Fruit fly (Drosophila melanogaster) whole organism, wandering third instar larva: Measurements from ENCODE around the gene Hrs.

Source experiments
- Abd-B ChIP-seq: fragments of >200 bp; optimal IDR thresholded peaks from 2 replicates; lab custom pipeline; 2017; ENCODE audit warnings: missing biosample characterization, missing genetic modification characterization
- CG32264 ChIP-seq: fragments of 200-800 bp; sonication (Bioruptor generic); optimal IDR thresholded peaks from 2 replicates; lab custom pipeline; 2016; ENCODE audit warnings: missing biosample characterization, missing genetic modification characterization
- CG9705 ChIP-seq: fragments of 200-800 bp; sonication (Bioruptor generic); optimal IDR thresholded peaks from 2 replicates; lab custom pipeline; 2018; ENCODE audit warnings: missing biosample characterization, mild to moderate bottlenecking, missing genetic modification characterization
- CrebA ChIP-seq: fragments of 200-800 bp; sonication (Bioruptor generic); optimal IDR thresholded peaks from 2 replicates; lab custom pipeline; 2016; ENCODE audit warnings: missing biosample characterization, mild to moderate bottlenecking, missing genetic modification characterization, borderline replicate concordance
- Dfd ChIP-seq: fragments of >200 bp; optimal IDR thresholded peaks from 2 replicates; lab custom pipeline; 2017; ENCODE audit warnings: missing biosample characterization, missing genetic modification characterization
- Dif ChIP-seq: fragments of 200-275, 200-300 bp; sonication (Bioruptor generic); optimal IDR thresholded peaks from 2 replicates; lab custom pipeline; 2018; ENCODE audit warnings: missing biosample characterization, missing genetic modification characterization; ENCODE audit not compliant: partially characterized antibody
- GATAd ChIP-seq: sonication (Bioruptor generic); optimal IDR thresholded peaks from 2 replicates; lab custom pipeline; 2016; ENCODE audit warnings: missing biosample characterization, missing genetic modification characterization
- HLH106 ChIP-seq: fragments of 200-800 bp; optimal IDR thresholded peaks from 3 replicates; lab custom pipeline; 2019; ENCODE audit warnings: missing biosample characterization, mild to moderate bottlenecking, missing genetic modification characterization, moderate library complexity
- Hnf4 ChIP-seq: fragments of 200-800 bp; sonication (Bioruptor generic); optimal IDR thresholded peaks from 2 replicates; lab custom pipeline; 2016; ENCODE audit warnings: missing biosample characterization, mild to moderate bottlenecking, missing genetic modification characterization
- Hr78 ChIP-seq: fragments of >200 bp; optimal IDR thresholded peaks from 2 replicates; lab custom pipeline; 2017; ENCODE audit warnings: missing biosample characterization, missing genetic modification characterization
- Hr83 ChIP-seq: fragments of 200-300 bp; sonication (Bioruptor generic); optimal IDR thresholded peaks from 2 replicates; lab custom pipeline; 2016; ENCODE audit warnings: missing biosample characterization, mild to moderate bottlenecking, missing genetic modification characterization, moderate library complexity; ENCODE audit not compliant: poor library complexity, severe bottlenecking
- Jra ChIP-seq: sonication (Bioruptor generic); optimal IDR thresholded peaks from 2 replicates; lab custom pipeline; 2016; ENCODE audit warnings: missing biosample characterization, missing genetic modification characterization
- Mio ChIP-seq: sonication (Bioruptor generic); optimal IDR thresholded peaks from 2 replicates; lab custom pipeline; 2016; ENCODE audit warnings: missing biosample characterization, missing genetic modification characterization
- Myc ChIP-seq: fragments of >200 bp; optimal IDR thresholded peaks from 2 replicates; lab custom pipeline; 2017
- OdsH ChIP-seq: fragments of 200-800 bp; sonication (Bioruptor generic); optimal IDR thresholded peaks from 2 replicates; lab custom pipeline; 2016; ENCODE audit warnings: missing biosample characterization, mild to moderate bottlenecking, missing genetic modification characterization
- Rel ChIP-seq, 2 experiments: fragments of 200-800 bp; sonication (Bioruptor generic) in 1 of 2; optimal IDR thresholded peaks; 2 replicates in 1 of 2; 3 replicates in 1 of 2; lab custom pipeline; 2016 to 2019; ENCODE audit warnings: mild to moderate bottlenecking in 2 of 2, missing biosample characterization in 2 of 2, missing genetic modification characterization in 2 of 2, moderate library complexity in 1 of 2
- Sp1 ChIP-seq: fragments of 200-800 bp; sonication (Bioruptor generic); optimal IDR thresholded peaks from 3 replicates; lab custom pipeline; 2019; ENCODE audit warnings: missing biosample characterization, mild to moderate bottlenecking, missing genetic modification characterization, moderate library complexity
- Vsx2 ChIP-seq: fragments of 200-300, 225-300 bp; sonication (Bioruptor generic); optimal IDR thresholded peaks from 2 replicates; lab custom pipeline; 2018; ENCODE audit warnings: missing biosample characterization, missing genetic modification characterization; ENCODE audit not compliant: partially characterized antibody
- br ChIP-seq: fragments of 200-800 bp; sonication (Bioruptor generic); optimal IDR thresholded peaks from 2 replicates; lab custom pipeline; 2016; ENCODE audit warnings: missing biosample characterization, missing genetic modification characterization
- brk ChIP-seq: fragments of 200-800 bp; sonication (Bioruptor generic); optimal IDR thresholded peaks from 2 replicates; lab custom pipeline; 2016; ENCODE audit warnings: missing biosample characterization, mild to moderate bottlenecking, missing genetic modification characterization
- dl ChIP-seq, 2 experiments: fragments of 175-275, 200-275 bp in 1 of 2; fragments of 200-275 bp in 1 of 2; sonication (Bioruptor generic); optimal IDR thresholded peaks; lab custom pipeline; 2018; ENCODE audit warnings: mild to moderate bottlenecking in 2 of 2, missing biosample characterization in 2 of 2, missing genetic modification characterization in 2 of 2, moderate library complexity in 2 of 2; ENCODE audit not compliant: partially characterized antibody in 2 of 2, insufficient read depth in 1 of 2
- dmrt93B ChIP-seq: fragments of 200-800 bp; sonication (Bioruptor generic); optimal IDR thresholded peaks from 2 replicates; lab custom pipeline; 2018; ENCODE audit warnings: missing biosample characterization, mild to moderate bottlenecking, missing genetic modification characterization
- ey ChIP-seq: fragments of 200-800 bp; sonication (Bioruptor generic); optimal IDR thresholded peaks from 2 replicates; lab custom pipeline; 2016; ENCODE audit warnings: missing biosample characterization, missing genetic modification characterization
- foxo ChIP-seq, 2 experiments: fragments of 200-800 bp; sonication (Bioruptor generic); optimal IDR thresholded peaks; 2 replicates in 1 of 2; 3 replicates in 1 of 2; lab custom pipeline; 2016 to 2017; ENCODE audit warnings: missing biosample characterization in 2 of 2, missing genetic modification characterization in 2 of 2
- h ChIP-seq: fragments of 200-800 bp; sonication (Bioruptor generic); optimal IDR thresholded peaks from 3 replicates; lab custom pipeline; 2016; ENCODE audit warnings: missing biosample characterization, mild to moderate bottlenecking, missing genetic modification characterization
- jim ChIP-seq: fragments of 175-275, 200-325 bp; sonication (Bioruptor generic); optimal IDR thresholded peaks from 2 replicates; lab custom pipeline; 2016; ENCODE audit warnings: missing biosample characterization, mild to moderate bottlenecking, missing genetic modification characterization
- lola ChIP-seq: fragments of >200 bp; optimal IDR thresholded peaks from 2 replicates; lab custom pipeline; 2017; ENCODE audit warnings: missing biosample characterization, missing genetic modification characterization
- pan ChIP-seq: fragments of >200 bp; optimal IDR thresholded peaks from 2 replicates; lab custom pipeline; 2017
- psq ChIP-seq: fragments of 200-800 bp; sonication (Bioruptor generic); optimal IDR thresholded peaks from 3 replicates; lab custom pipeline; 2017; ENCODE audit warnings: missing biosample characterization, mild to moderate bottlenecking, missing genetic modification characterization, moderate library complexity
- rgr ChIP-seq: fragments of 200-800 bp; sonication (Bioruptor generic); optimal IDR thresholded peaks from 3 replicates; lab custom pipeline; 2016; ENCODE audit warnings: missing biosample characterization, mild to moderate bottlenecking, missing genetic modification characterization
- sage ChIP-seq: fragments of 200-800 bp; sonication (Bioruptor generic); optimal IDR thresholded peaks from 2 replicates; lab custom pipeline; 2016; ENCODE audit warnings: missing biosample characterization, mild to moderate bottlenecking, missing genetic modification characterization
- sv ChIP-seq: fragments of 200-800 bp; sonication (Bioruptor generic); optimal IDR thresholded peaks from 3 replicates; lab custom pipeline; 2016; ENCODE audit warnings: missing biosample characterization, missing genetic modification characterization
- tai ChIP-seq: sonication (Bioruptor generic); optimal IDR thresholded peaks from 2 replicates; lab custom pipeline; 2016; ENCODE audit warnings: missing biosample characterization, missing genetic modification characterization
- usp ChIP-seq: fragments of >200 bp; optimal IDR thresholded peaks from 2 replicates; lab custom pipeline; 2017; ENCODE audit warnings: missing biosample characterization, missing genetic modification characterization
- woc ChIP-seq: sonication (Bioruptor generic); optimal IDR thresholded peaks from 2 replicates; lab custom pipeline; 2016; ENCODE audit warnings: missing biosample characterization, mild to moderate bottlenecking, missing genetic modification characterization

Gene Hrs

dm6 chr2L:2767627-2768026 is 27.8 kb downstream of the Hrs start, which contains the start of the genes Taf10b and Taf10:
Gene Taf10b, minus strand, starts transcription at chr2L:2767845.
Gene Taf10, plus strand, starts transcription at chr2L:2767890.
- TF ChIP-seq Hr83 (peak; percentile 2), dmrt93B (no peak), HLH106 (tag; lab: Kevin White, UChicago) (no peak), rgr (GFP tag; lab: Kevin White, UChicago) (peak; percentile 31), GATAd (GFP tag; lab: Kevin White, UChicago) (no peak), lola (GFP tag; lab: Kevin White, UChicago) (no peak), Rel (GFP tag; optimal IDR thresholded peaks at IDR 0.05; lab: Kevin White, UChicago) (no peak), Rel (tag; optimal IDR thresholded peaks at IDR 0.05; lab: Kevin White, UChicago) (peak; percentile 41), sage (GFP tag; lab: Kevin White, UChicago) (no peak), OdsH (GFP tag; lab: Kevin White, UChicago) (no peak), br (GFP tag; lab: Kevin White, UChicago) (no peak), brk (GFP tag; lab: Kevin White, UChicago) (no peak), tai (no peak), CG9705 (GFP tag; lab: Kevin White, UChicago) (no peak), sv (no peak), pan (lab: Kevin White, UChicago) (no peak), Mio (GFP tag; lab: Kevin White, UChicago) (no peak), psq (no peak), h (GFP tag; lab: Kevin White, UChicago) (peak; percentile 4), Sp1 (peak; percentile 18), dl (GFP tag; optimal IDR thresholded peaks at IDR 0.05; lab: Kevin White, UChicago; ENCODE audit: insufficient read depth in 1 of 2, partially characterized antibody in 2 of 2) (no peak), Dfd (GFP tag; lab: Kevin White, UChicago) (no peak), CrebA (GFP tag; lab: Kevin White, UChicago) (no peak), Vsx2 (GFP tag; lab: Kevin White, UChicago) (no peak), jim (GFP tag; lab: Kevin White, UChicago) (no peak)

- TF ChIP-seq sv: no peak
- TF ChIP-seq br (GFP tag; lab: Kevin White, UChicago): peak; percentile 33
- TF ChIP-seq CG32264: no peak
- no peak for TF ChIP-seq Dfd (GFP tag; lab: Kevin White, UChicago)
- no peak for TF ChIP-seq jim (GFP tag; lab: Kevin White, UChicago)
- no peak for TF ChIP-seq rgr (GFP tag; lab: Kevin White, UChicago)
- peak; percentile 4 for TF ChIP-seq HLH106 (tag; lab: Kevin White, UChicago)
- TF ChIP-seq Jra: no peak
- peak; percentile 57 for TF ChIP-seq Sp1
- TF ChIP-seq Abd-B (GFP tag; lab: Kevin White, UChicago): no peak
- TF ChIP-seq pan (lab: Kevin White, UChicago): no peak
- peak; percentile 94 for TF ChIP-seq Hnf4 (GFP tag; lab: Kevin White, UChicago)
- peak; percentile 12 for TF ChIP-seq h (GFP tag; lab: Kevin White, UChicago)
- no peak for TF ChIP-seq Hr78 (GFP tag; lab: Kevin White, UChicago)
- no peak for TF ChIP-seq foxo (GFP tag; optimal IDR thresholded peaks at IDR 0.05; lab: Kevin White, UChicago)
- TF ChIP-seq dmrt93B: no peak
- no peak for TF ChIP-seq ey
- no peak for TF ChIP-seq Mio (GFP tag; lab: Kevin White, UChicago)
- TF ChIP-seq woc (GFP tag; lab: Kevin White, UChicago): no peak
- no peak for TF ChIP-seq lola (GFP tag; lab: Kevin White, UChicago)
- TF ChIP-seq OdsH (GFP tag; lab: Kevin White, UChicago): no peak
- no peak for TF ChIP-seq Dif (GFP tag; lab: Kevin White, UChicago)
- no peak for TF ChIP-seq Rel (GFP tag; optimal IDR thresholded peaks at IDR 0.05; lab: Kevin White, UChicago)
- peak; percentile 53 for TF ChIP-seq Rel (tag; optimal IDR thresholded peaks at IDR 0.05; lab: Kevin White, UChicago)
- no peak for TF ChIP-seq usp
Measured at dm6 chr2L:2769476-2770185, 29.8 kb downstream of the Hrs start, which contains the start of the genes colt and HINT1. Gene colt, minus strand, starts transcription at chr2L:2770069. Gene HINT1, plus strand, starts transcription at chr2L:2770135.

- TF ChIP-seq Jra (no peak), dmrt93B (no peak), Dif (GFP tag; lab: Kevin White, UChicago) (no peak), tai (no peak), Abd-B (GFP tag; lab: Kevin White, UChicago) (no peak), Myc (lab: Kevin White, UChicago) (no peak)
Measured at dm6 chr2L:2771676-2772075, 31.9 kb downstream of the Hrs start, which contains the start of gene CG15399. Gene CG15399, minus strand, starts transcription at chr2L:2771776.
